Fruit fly (Drosophila melanogaster) whole organism, embryonic: ENCODE data around the gene CG5068.

ENCODE experiments used
- Abd-B ChIP-seq: fragments of 200-800 bp; sonication (Bioruptor generic); optimal IDR thresholded peaks from 2 replicates; lab custom pipeline; 2018; ENCODE audit warnings: missing biosample characterization, mild to moderate bottlenecking, missing genetic modification characterization, moderate library complexity
- Atf6 ChIP-seq: fragments of 200-800 bp; sonication (Bioruptor generic); IDR thresholded peaks from 2 replicates; pipeline ENCODE4 v1.3.6; 2022; ENCODE audit warnings: missing biosample characterization, missing genetic modification characterization
- Bdp1 ChIP-seq: fragments of 200-800 bp; sonication (Bioruptor generic); optimal IDR thresholded peaks from 3 replicates; lab custom pipeline; 2016; ENCODE audit warnings: missing biosample characterization, missing genetic modification characterization
- CG10959 ChIP-seq: fragments of 200-800 bp; sonication (Bioruptor generic); IDR thresholded peaks from 2 replicates; pipeline ENCODE4 v1.3.6; 2022; ENCODE audit warnings: missing biosample characterization, missing genetic modification characterization
- CG11504 ChIP-seq: fragments of 200-800 bp; sonication (Bioruptor generic); optimal IDR thresholded peaks from 3 replicates; lab custom pipeline; 2019; ENCODE audit warnings: missing biosample characterization, mild to moderate bottlenecking, missing genetic modification characterization, moderate library complexity
- CG11560 ChIP-seq: fragments of 200-800 bp; sonication (Bioruptor generic); IDR thresholded peaks from 3 replicates; pipeline ENCODE4 v1.3.6; 2022; ENCODE audit warnings: missing biosample characterization, missing genetic modification characterization
- CG12236 ChIP-seq: fragments of 200-800 bp; sonication (Bioruptor generic); optimal IDR thresholded peaks from 2 replicates; lab custom pipeline; 2016; ENCODE audit warnings: missing biosample characterization, missing genetic modification characterization
- CG13287 ChIP-seq: fragments of 200-800 bp; sonication (Bioruptor generic); IDR thresholded peaks from 2 replicates; pipeline ENCODE4 v1.3.6; 2022; ENCODE audit warnings: missing biosample characterization, missing genetic modification characterization; ENCODE audit not compliant: partially characterized antibody
- CG14441 ChIP-seq: fragments of 200-800 bp; sonication (Bioruptor generic); IDR thresholded peaks from 2 replicates; pipeline ENCODE4 v1.3.6; 2022; ENCODE audit warnings: missing biosample characterization, missing genetic modification characterization
- CG14710 ChIP-seq: fragments of 200-800 bp; sonication (Bioruptor generic); optimal IDR thresholded peaks from 3 replicates; lab custom pipeline; 2019; ENCODE audit warnings: missing biosample characterization, mild to moderate bottlenecking, missing genetic modification characterization, moderate library complexity
- CG1529 ChIP-seq: fragments of 200-800 bp; sonication (Bioruptor generic); optimal IDR thresholded peaks from 3 replicates; lab custom pipeline; 2018; ENCODE audit warnings: missing biosample characterization, missing genetic modification characterization
- CG15514 ChIP-seq: fragments of 200-800 bp; sonication (Bioruptor generic); optimal IDR thresholded peaks from 3 replicates; lab custom pipeline; 2017; ENCODE audit warnings: missing biosample characterization, missing genetic modification characterization, mild to moderate bottlenecking, moderate library complexity, missing genetic modification reagents
- CG15696 ChIP-seq: fragments of 200-800 bp; sonication (Bioruptor generic); optimal IDR thresholded peaks from 2 replicates; lab custom pipeline; 2019; ENCODE audit warnings: missing biosample characterization, mild to moderate bottlenecking, missing genetic modification characterization, moderate library complexity
- CG1832 ChIP-seq: fragments of 200-800 bp; sonication (Bioruptor generic); optimal IDR thresholded peaks from 2 replicates; lab custom pipeline; 2017; ENCODE audit warnings: missing biosample characterization, mild to moderate bottlenecking, missing genetic modification characterization, inconsistent platforms
- CG2116 ChIP-seq: fragments of 200-800 bp; sonication (Bioruptor generic); optimal IDR thresholded peaks from 3 replicates; lab custom pipeline; 2018; ENCODE audit warnings: missing biosample characterization, mild to moderate bottlenecking, missing genetic modification characterization
- CG6765 ChIP-seq: fragments of 200-800 bp; sonication (Bioruptor generic); optimal IDR thresholded peaks from 3 replicates; lab custom pipeline; 2017; ENCODE audit warnings: missing biosample characterization, mild to moderate bottlenecking, missing genetic modification characterization
- CG7271 ChIP-seq: fragments of 200-800 bp; sonication (Bioruptor generic); optimal IDR thresholded peaks from 2 replicates; lab custom pipeline; 2018; ENCODE audit warnings: missing biosample characterization, mild to moderate bottlenecking, missing genetic modification characterization, moderate library complexity
- CG7745 ChIP-seq: fragments of 200-800 bp; sonication (Bioruptor generic); optimal IDR thresholded peaks from 2 replicates; lab custom pipeline; 2018; ENCODE audit warnings: missing biosample characterization, mild to moderate bottlenecking, missing genetic modification characterization, moderate library complexity
- D ChIP-seq, 2 experiments: fragments of 200-800 bp in 1 of 2; fragments of >200 bp in 1 of 2; sonication (Bioruptor generic) in 1 of 2; optimal IDR thresholded peaks; 2 replicates in 1 of 2; 3 replicates in 1 of 2; lab custom pipeline; 2017; ENCODE audit warnings: mild to moderate bottlenecking in 1 of 2, missing biosample characterization in 1 of 2, missing genetic modification characterization in 1 of 2, missing genetic modification reagents in 1 of 2
- E2f2 ChIP-seq: fragments of 200-800 bp; sonication (Bioruptor generic); IDR thresholded peaks from 2 replicates; pipeline ENCODE4 v1.3.6; 2022; ENCODE audit warnings: missing biosample characterization, missing genetic modification characterization
- Ets97D ChIP-seq: fragments of 200-800 bp; sonication (Bioruptor generic); optimal IDR thresholded peaks from 3 replicates; lab custom pipeline; 2016; ENCODE audit warnings: missing biosample characterization, missing genetic modification characterization
- Med ChIP-seq: fragments of 200-800 bp; sonication (Bioruptor generic); peaks from one replicate; lab custom pipeline; 2016; ENCODE audit warnings: missing biosample characterization, missing genetic modification characterization, mild to moderate bottlenecking, inconsistent platforms, moderate library complexity
- Mrtf ChIP-seq: fragments of 200-800 bp; sonication (Bioruptor generic); IDR thresholded peaks from 3 replicates; pipeline ENCODE4 v1.3.6; 2022; ENCODE audit warnings: missing biosample characterization, missing genetic modification characterization
- Scr ChIP-seq: fragments of 200-800 bp; sonication (Bioruptor generic); IDR thresholded peaks from 2 replicates; pipeline ENCODE4 v1.3.6; 2022; ENCODE audit warnings: missing biosample characterization, missing genetic modification characterization; ENCODE audit not compliant: partially characterized antibody
- Tbp ChIP-seq: fragments of >200 bp; optimal IDR thresholded peaks from 2 replicates; lab custom pipeline; 2018; ENCODE audit warnings: missing biosample characterization, missing genetic modification characterization
- Usf ChIP-seq: fragments of 200-800 bp; sonication (Bioruptor generic); optimal IDR thresholded peaks from 2 replicates; lab custom pipeline; 2017; ENCODE audit warnings: missing genotype, missing biosample characterization, missing genetic modification characterization
- Vsx1 ChIP-seq: fragments of 200-800 bp; sonication (Bioruptor generic); optimal IDR thresholded peaks from 2 replicates; lab custom pipeline; 2017; ENCODE audit warnings: missing biosample characterization, mild to moderate bottlenecking, missing genetic modification characterization, missing genetic modification reagents
- bigmax ChIP-seq: fragments of 200-800 bp; sonication (Bioruptor generic); optimal IDR thresholded peaks from 2 replicates; lab custom pipeline; 2018; ENCODE audit warnings: missing biosample characterization, mild to moderate bottlenecking, missing genetic modification characterization
- btn ChIP-seq: fragments of 200-800 bp; sonication (Bioruptor generic); optimal IDR thresholded peaks from 2 replicates; lab custom pipeline; 2016; ENCODE audit warnings: missing biosample characterization, missing genetic modification characterization
- crp ChIP-seq, 2 experiments: fragments of 200-800 bp; sonication (Bioruptor generic); optimal IDR thresholded peaks; 2 replicates in 1 of 2; 3 replicates in 1 of 2; lab custom pipeline; 2017; ENCODE audit warnings: missing biosample characterization in 2 of 2, missing genetic modification characterization in 2 of 2, mild to moderate bottlenecking in 1 of 2, moderate library complexity in 1 of 2
- esg ChIP-seq: fragments of 200-800 bp; sonication (Bioruptor generic); conservative IDR thresholded peaks from 2 replicates; pipeline ENCODE4 v1.3.6; 2022; ENCODE audit warnings: missing biosample characterization, missing genetic modification characterization
- ken ChIP-seq: fragments of 200-800 bp; sonication (Bioruptor generic); IDR thresholded peaks from 3 replicates; pipeline ENCODE4 v1.3.6; 2022; ENCODE audit warnings: missing biosample characterization, missing genetic modification characterization
- knrl ChIP-seq: fragments of 200-800 bp; sonication (Bioruptor generic); IDR thresholded peaks from 3 replicates; pipeline ENCODE4 v1.3.6; 2022; ENCODE audit warnings: missing biosample characterization, missing genetic modification characterization; ENCODE audit not compliant: partially characterized antibody
- lmd ChIP-seq: fragments of 200-800 bp; sonication (Bioruptor generic); IDR thresholded peaks from 2 replicates; pipeline ENCODE4 v1.3.6; 2022; ENCODE audit warnings: missing biosample characterization, missing genetic modification characterization
- nerfin-1 ChIP-seq: fragments of 200-800 bp; sonication (Bioruptor generic); optimal IDR thresholded peaks from 3 replicates; lab custom pipeline; 2019; ENCODE audit warnings: missing biosample characterization, mild to moderate bottlenecking, missing genetic modification characterization, moderate library complexity
- phol ChIP-seq: fragments of 200-800 bp; sonication (Bioruptor generic); optimal IDR thresholded peaks from 3 replicates; lab custom pipeline; 2018; ENCODE audit warnings: missing biosample characterization, mild to moderate bottlenecking, missing genetic modification characterization, moderate library complexity
- pita ChIP-seq: fragments of 200-800 bp; sonication (Bioruptor generic); optimal IDR thresholded peaks from 2 replicates; lab custom pipeline; 2017; ENCODE audit warnings: missing biosample characterization, mild to moderate bottlenecking, missing genetic modification characterization
- prd ChIP-seq, 3 experiments: fragments of >200 bp in 2 of 3; fragments of 200-800 bp in 1 of 3; sonication (Bioruptor generic) in 1 of 3; optimal IDR thresholded peaks in 2 of 3; IDR thresholded peaks in 1 of 3; 2 replicates in 2 of 3; 3 replicates in 1 of 3; pipeline versions ENCODE4 v1.3.6 to Lab custom; 2017 to 2022; ENCODE audit warnings: missing biosample characterization in 1 of 3, missing genetic modification characterization in 1 of 3
- run ChIP-seq: fragments of 200-800 bp; sonication (Bioruptor generic); optimal IDR thresholded peaks from 3 replicates; lab custom pipeline; 2018; ENCODE audit warnings: missing biosample characterization, mild to moderate bottlenecking, missing genetic modification characterization
- scrt ChIP-seq: fragments of 200-800 bp; sonication (Bioruptor generic); optimal IDR thresholded peaks from 2 replicates; lab custom pipeline; 2018; ENCODE audit warnings: missing biosample characterization, mild to moderate bottlenecking, missing genetic modification characterization, moderate library complexity
- sna ChIP-seq: fragments of 200-800 bp; sonication (Bioruptor generic); IDR thresholded peaks from 2 replicates; pipeline ENCODE4 v1.3.6; 2022; ENCODE audit warnings: missing biosample characterization, missing genetic modification characterization; ENCODE audit not compliant: partially characterized antibody
- stwl ChIP-seq: fragments of 200-800 bp; sonication (Bioruptor generic); optimal IDR thresholded peaks from 3 replicates; lab custom pipeline; 2018; ENCODE audit warnings: missing biosample characterization, mild to moderate bottlenecking, missing genetic modification characterization, moderate library complexity
- unc-4 ChIP-seq: fragments of 200-800 bp; sonication (Bioruptor generic); IDR thresholded peaks from 2 replicates; pipeline ENCODE4 v1.3.6; 2022; ENCODE audit warnings: missing biosample characterization, missing genetic modification characterization; ENCODE audit not compliant: partially characterized antibody

The CG5068 gene

dm6 chr3L:8986582-8986981, at the start of gene CG5068 (continued):
- TF ChIP-seq E2f2 (GFP tag; lab: Robert Waterston, UW): peak; percentile 83
- TF ChIP-seq CG2116 (GFP tag; lab: Kevin White, UChicago): peak; percentile 39
- peak; percentile 7; the same call in 1 of the 2 replicates for TF ChIP-seq CG10959 (GFP tag; lab: Robert Waterston, UW)
- no peak for TF ChIP-seq bigmax (GFP tag; lab: Kevin White, UChicago)
- no peak for TF ChIP-seq lmd (GFP tag; lab: Robert Waterston, UW)
- no peak for TF ChIP-seq CG1832 (GFP tag; lab: Kevin White, UChicago)
- no peak for TF ChIP-seq Tbp (GFP tag; lab: Kevin White, UChicago)
- TF ChIP-seq knrl: peak; percentile 23; the same call in 1 of the 3 replicates
- TF ChIP-seq CG15696 (tag; lab: Kevin White, UChicago): no peak
- peak; percentile 0 for TF ChIP-seq Bdp1 (GFP tag; lab: Kevin White, UChicago)
- TF ChIP-seq CG11560 (tag; lab: Robert Waterston, UW): no peak
- TF ChIP-seq esg: no peak
- TF ChIP-seq CG13287 (GFP tag; lab: Robert Waterston, UW): peak; percentile 42; the same call in 1 of the 2 replicates
- TF ChIP-seq Med (GFP tag; lab: Kevin White, UChicago): peak; percentile 77
- TF ChIP-seq D (optimal IDR thresholded peaks at IDR 0.05; lab: Kevin White, UChicago): peak; percentile 56
- TF ChIP-seq D (GFP tag; optimal IDR thresholded peaks at IDR 0.05; lab: Kevin White, UChicago): no peak
- peak; percentile 60 for TF ChIP-seq CG15514 (GFP tag; lab: Kevin White, UChicago)
- peak; percentile 37 for TF ChIP-seq phol (tag; lab: Kevin White, UChicago)
- peak; percentile 79 for TF ChIP-seq stwl (tag; lab: Kevin White, UChicago)
- TF ChIP-seq unc-4 (GFP tag; lab: Robert Waterston, UW): peak; percentile 21; the same call in 1 of the 2 replicates
- TF ChIP-seq Usf: no peak
- TF ChIP-seq Vsx1 (GFP tag; lab: Kevin White, UChicago): no peak
- TF ChIP-seq CG14710 (tag; lab: Kevin White, UChicago): peak; percentile 17
- TF ChIP-seq prd (optimal IDR thresholded peaks at IDR 0.05; lab: Kevin White, UChicago): no peak
- TF ChIP-seq prd (GFP tag; IDR thresholded peaks at IDR 0.05; lab: Robert Waterston, UW): no peak
- TF ChIP-seq sna (GFP tag; lab: Robert Waterston, UW): peak; percentile 50; the same call in 1 of the 2 replicates
- peak; percentile 75 for TF ChIP-seq CG11504
- peak in 1 of 2 experiments; percentile 71 for TF ChIP-seq crp (GFP tag; optimal IDR thresholded peaks at IDR 0.05; lab: Kevin White, UChicago)
- no peak for TF ChIP-seq CG6765 (GFP tag; lab: Kevin White, UChicago)
- TF ChIP-seq CG12236 (GFP tag; lab: Kevin White, UChicago): no peak
- no peak for TF ChIP-seq ken (GFP tag; lab: Robert Waterston, UW)
- no peak for TF ChIP-seq pita (GFP tag; lab: Kevin White, UChicago)
- TF ChIP-seq CG7745 (tag; lab: Kevin White, UChicago): no peak
- no peak for TF ChIP-seq Abd-B
- TF ChIP-seq Atf6: no peak
- TF ChIP-seq nerfin-1 (tag; lab: Kevin White, UChicago): no peak
- peak; percentile 69 for TF ChIP-seq Ets97D (GFP tag; lab: Kevin White, UChicago)

dm6 chr3L:8939654-8940053, 46.9 kb upstream of the CG5068 start:
- no peak for TF ChIP-seq Scr
- no peak for TF ChIP-seq Mrtf (GFP tag; lab: Robert Waterston, UW)
- TF ChIP-seq run (tag; lab: Kevin White, UChicago): no peak
- peak; percentile 77 for TF ChIP-seq CG7271 (tag; lab: Kevin White, UChicago)
- no peak for TF ChIP-seq scrt (GFP tag; lab: Kevin White, UChicago)
- no peak for TF ChIP-seq CG1529 (GFP tag; lab: Kevin White, UChicago)
- no peak for TF ChIP-seq btn (GFP tag; lab: Kevin White, UChicago)
- TF ChIP-seq Ets97D (GFP tag; lab: Kevin White, UChicago): peak; percentile 13
- TF ChIP-seq stwl (tag; lab: Kevin White, UChicago): peak; percentile 58
- no peak for TF ChIP-seq CG14441 (GFP tag; lab: Robert Waterston, UW)
